Worm (Caenorhabditis elegans) whole organism, late embryonic: ENCODE data around the gene ZK1037.6.

Experiments
- C08G9.2 ChIP-seq: sonication (generic microtip); optimal IDR thresholded peaks from 2 replicates; lab custom pipeline; 2016; ENCODE audit warnings: mild to moderate bottlenecking, missing genetic modification characterization, moderate library complexity, missing compliant biosample characterization
- F13H6.1 ChIP-seq: sonication (generic microtip); optimal IDR thresholded peaks from 2 replicates; lab custom pipeline; 2016; ENCODE audit warnings: missing genetic modification characterization, missing compliant biosample characterization
- K09A11.1 ChIP-seq: sonication (generic microtip); optimal IDR thresholded peaks from 2 replicates; lab custom pipeline; 2017; ENCODE audit warnings: antibody characterized with exemption, mild to moderate bottlenecking, missing genetic modification characterization, missing compliant biosample characterization; ENCODE audit not compliant: insufficient read depth
- ahr-1 ChIP-seq: sonication (generic microtip); optimal IDR thresholded peaks from 2 replicates; lab custom pipeline; 2016; ENCODE audit warnings: missing genetic modification characterization, missing compliant biosample characterization
- ceh-18 ChIP-seq: sonication (generic microtip); optimal IDR thresholded peaks from 2 replicates; lab custom pipeline; 2016; ENCODE audit warnings: missing genetic modification characterization, missing compliant biosample characterization
- ceh-19 ChIP-seq: fragments of 200-800 bp; sonication (Bioruptor generic); optimal IDR thresholded peaks from 2 replicates; lab custom pipeline; 2018; ENCODE audit warnings: mild to moderate bottlenecking, missing genetic modification characterization, missing compliant biosample characterization
- ceh-2 ChIP-seq: sonication (generic microtip); optimal IDR thresholded peaks from 2 replicates; lab custom pipeline; 2016; ENCODE audit warnings: missing genotype, missing genetic modification characterization, missing compliant biosample characterization
- ceh-22 ChIP-seq: sonication (generic microtip); optimal IDR thresholded peaks from 2 replicates; lab custom pipeline; 2017; ENCODE audit warnings: missing biosample characterization, missing genetic modification characterization
- ceh-24 ChIP-seq: sonication (generic microtip); optimal IDR thresholded peaks from 2 replicates; lab custom pipeline; 2016; ENCODE audit warnings: mild to moderate bottlenecking, missing genetic modification characterization, missing compliant biosample characterization
- ceh-30 ChIP-seq: fragments of 150-350 bp; optimal IDR thresholded peaks from 2 replicates; lab custom pipeline; 2014; ENCODE audit warnings: missing biosample characterization, missing genetic modification characterization
- ceh-31 ChIP-seq: sonication (generic microtip); optimal IDR thresholded peaks from 2 replicates; lab custom pipeline; 2016; ENCODE audit warnings: missing genetic modification characterization, missing compliant biosample characterization
- ceh-34 ChIP-seq: sonication (generic microtip); optimal IDR thresholded peaks from 2 replicates; lab custom pipeline; 2016; ENCODE audit warnings: mild to moderate bottlenecking, missing genetic modification characterization, missing compliant biosample characterization
- ceh-45 ChIP-seq: fragments of 200-800 bp; sonication (Bioruptor generic); IDR thresholded peaks from 2 replicates; pipeline ENCODE4 v1.3.6; 2022; ENCODE audit warnings: missing genetic modification reagents, missing genetic modification characterization, missing compliant biosample characterization
- che-1 ChIP-seq: sonication (generic microtip); optimal IDR thresholded peaks from 2 replicates; lab custom pipeline; 2016; ENCODE audit warnings: mild to moderate bottlenecking, missing genetic modification characterization, missing compliant biosample characterization
- dmd-4 ChIP-seq: sonication (generic microtip); optimal IDR thresholded peaks from 2 replicates; lab custom pipeline; 2016; ENCODE audit warnings: borderline replicate concordance, missing genetic modification characterization, missing compliant biosample characterization
- elt-2 ChIP-seq: sonication (generic microtip); optimal IDR thresholded peaks from 2 replicates; lab custom pipeline; 2016; ENCODE audit warnings: missing genetic modification reagents, missing genetic modification characterization, missing compliant biosample characterization
- elt-4 ChIP-seq: sonication (generic microtip); optimal IDR thresholded peaks from 2 replicates; lab custom pipeline; 2016; ENCODE audit warnings: missing genetic modification characterization, missing compliant biosample characterization
- ets-4 ChIP-seq: sonication (generic microtip); optimal IDR thresholded peaks from 2 replicates; lab custom pipeline; 2016; ENCODE audit warnings: missing genetic modification characterization, missing compliant biosample characterization
- gmeb-2 ChIP-seq: sonication (generic microtip); optimal IDR thresholded peaks from 2 replicates; lab custom pipeline; 2016; ENCODE audit warnings: missing genetic modification characterization, inconsistent platforms, missing compliant biosample characterization
- hlh-15 ChIP-seq: sonication (generic microtip); optimal IDR thresholded peaks from 2 replicates; lab custom pipeline; 2016; ENCODE audit warnings: missing genetic modification characterization, missing compliant biosample characterization
- hlh-30 ChIP-seq: sonication (generic microtip); optimal IDR thresholded peaks from 2 replicates; lab custom pipeline; 2017; ENCODE audit warnings: antibody characterized with exemption, missing genetic modification characterization, missing compliant biosample characterization; ENCODE audit not compliant: insufficient read depth
- nfya-1 ChIP-seq: sonication (generic microtip); optimal IDR thresholded peaks from 2 replicates; lab custom pipeline; 2017; ENCODE audit warnings: missing genetic modification characterization, mild to moderate bottlenecking, missing compliant biosample characterization, antibody characterized with exemption, moderate library complexity
- nhr-11 ChIP-seq: fragments of 150-350 bp; optimal IDR thresholded peaks from 2 replicates; lab custom pipeline; 2014; ENCODE audit warnings: missing biosample characterization, missing genetic modification characterization
- nhr-232 ChIP-seq: sonication (generic microtip); optimal IDR thresholded peaks from 2 replicates; lab custom pipeline; 2016; ENCODE audit warnings: missing genetic modification characterization, missing compliant biosample characterization
- npax-4 ChIP-seq: sonication (generic microtip); optimal IDR thresholded peaks from 2 replicates; lab custom pipeline; 2016; ENCODE audit warnings: missing genetic modification characterization, missing compliant biosample characterization
- pat-9 ChIP-seq: fragments of 200-800 bp; sonication (Bioruptor generic); optimal IDR thresholded peaks from 2 replicates; lab custom pipeline; 2018; ENCODE audit warnings: mild to moderate bottlenecking, missing genetic modification characterization, moderate library complexity, missing compliant biosample characterization
- pax-1 ChIP-seq: fragments of 150-350 bp; optimal IDR thresholded peaks from 2 replicates; lab custom pipeline; 2014; ENCODE audit warnings: missing biosample characterization, missing genetic modification characterization
- pha-2 ChIP-seq: sonication (generic microtip); optimal IDR thresholded peaks from 2 replicates; lab custom pipeline; 2017; ENCODE audit warnings: mild to moderate bottlenecking, missing genetic modification characterization, missing compliant biosample characterization
- pha-4 ChIP-seq: fragments of 150-350 bp; optimal IDR thresholded peaks from 2 replicates; lab custom pipeline; 2018; ENCODE audit warnings: missing biosample characterization, missing genetic modification reagents, missing genetic modification characterization
- rnt-1 ChIP-seq: sonication (generic microtip); optimal IDR thresholded peaks from 2 replicates; lab custom pipeline; 2016; ENCODE audit warnings: missing genetic modification characterization, missing compliant biosample characterization
- sox-4 ChIP-seq: sonication (generic microtip); optimal IDR thresholded peaks from 2 replicates; lab custom pipeline; 2017; ENCODE audit warnings: mild to moderate bottlenecking, missing genetic modification characterization, inconsistent platforms, missing compliant biosample characterization
- tbx-7 ChIP-seq: sonication (generic microtip); optimal IDR thresholded peaks from 2 replicates; lab custom pipeline; 2016; ENCODE audit warnings: missing genotype, missing genetic modification characterization, missing compliant biosample characterization
- ttx-3 ChIP-seq: sonication (generic microtip); optimal IDR thresholded peaks from 2 replicates; lab custom pipeline; 2016; ENCODE audit warnings: missing genetic modification reagents, missing genetic modification characterization, missing compliant biosample characterization
- unc-3 ChIP-seq, 2 experiments: fragments of 200-800 bp in 1 of 2; sonication (Bioruptor generic) in 1 of 2; sonication (generic microtip) in 1 of 2; conservative IDR thresholded peaks in 1 of 2; optimal IDR thresholded peaks in 1 of 2; 2 replicates each; pipeline versions ENCODE4 v1.3.6 to Lab custom; 2016 to 2022; ENCODE audit warnings: missing compliant biosample characterization in 2 of 2, missing genetic modification characterization in 2 of 2, missing genetic modification reagents in 1 of 2
- unc-42 ChIP-seq: sonication (generic microtip); optimal IDR thresholded peaks from 2 replicates; lab custom pipeline; 2016; ENCODE audit warnings: missing genotype, missing genetic modification characterization, missing compliant biosample characterization
- ztf-16 ChIP-seq: sonication (generic microtip); optimal IDR thresholded peaks from 2 replicates; lab custom pipeline; 2017; ENCODE audit warnings: missing genetic modification characterization, missing compliant biosample characterization

The ZK1037.6 gene

DNA sequence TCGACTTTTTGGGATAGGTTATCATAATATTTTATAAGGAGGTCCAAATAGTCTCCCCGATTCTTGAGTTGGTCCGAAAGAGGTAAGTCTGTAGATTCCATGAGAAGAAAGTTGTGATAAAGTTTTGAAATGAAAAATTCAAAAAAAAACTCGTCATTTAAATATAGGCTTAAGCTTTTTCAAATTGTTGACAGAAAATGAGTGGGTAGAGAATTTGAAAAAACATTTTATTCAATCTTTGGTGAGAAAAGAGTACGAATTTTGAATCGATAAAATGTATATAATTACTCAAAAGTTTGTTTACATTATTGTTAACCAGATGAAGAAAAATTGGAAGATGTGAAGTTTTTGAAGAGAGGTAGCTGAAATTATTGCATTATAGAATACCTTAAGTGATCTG is 22.1 kb downstream of the ZK1037.6 start, which contains the start of gene T26H8.5:
T26H8.5 (minus strand) TSS at position 101 of the 400 bp plus-strand sequence.
- TF ChIP-seq ceh-30 (tag; lab: Kevin White, UChicago) (no peak), hlh-30 (no peak)

DNA sequence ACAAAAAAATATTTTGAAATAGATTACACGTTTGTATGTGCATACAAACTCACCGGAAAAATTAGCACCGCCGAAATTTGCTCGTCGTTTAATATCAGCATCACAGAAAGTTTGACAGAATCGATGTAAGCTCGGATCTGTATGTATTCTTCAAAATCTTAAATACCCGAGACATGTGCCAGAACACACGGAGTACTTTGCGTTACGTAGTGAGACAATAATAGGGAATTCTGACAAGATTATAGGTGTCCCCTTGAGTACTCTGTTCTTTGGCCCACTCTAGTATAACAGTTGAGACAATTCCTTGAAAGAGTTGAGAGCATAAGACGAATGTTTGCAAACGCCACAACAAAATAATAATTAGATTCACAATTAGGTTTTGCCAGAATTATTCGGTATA is 24.0 kb downstream of the ZK1037.6 start, which contains the start of gene srx-48:
srx-48 (minus strand) TSS at position 101 of the 400 bp plus-strand sequence.
- TF ChIP-seq che-1 = no peak
- TF ChIP-seq npax-4 (tag; lab: Kevin White, UChicago) = no peak
- TF ChIP-seq unc-3 (GFP tag; conservative IDR thresholded peaks at IDR 0.05; lab: Robert Waterston, UW) = no peak
- no peak for TF ChIP-seq unc-3 (tag; optimal IDR thresholded peaks at IDR 0.05; lab: Kevin White, UChicago)
- TF ChIP-seq dmd-4 (tag; lab: Kevin White, UChicago) = no peak
- TF ChIP-seq pax-1 = no peak
- no peak for TF ChIP-seq ceh-2 (tag; lab: Kevin White, UChicago)
- TF ChIP-seq nfya-1 (tag; lab: Kevin White, UChicago) = no peak
- TF ChIP-seq unc-42 = no peak
- no peak for TF ChIP-seq ets-4 (tag; lab: Kevin White, UChicago)
- no peak for TF ChIP-seq nhr-232 (tag; lab: Kevin White, UChicago)
- TF ChIP-seq pat-9 = no peak
- no peak for TF ChIP-seq tbx-7
- no peak for TF ChIP-seq ceh-30 (tag; lab: Kevin White, UChicago)
- no peak for TF ChIP-seq ceh-24 (tag; lab: Kevin White, UChicago)

DNA sequence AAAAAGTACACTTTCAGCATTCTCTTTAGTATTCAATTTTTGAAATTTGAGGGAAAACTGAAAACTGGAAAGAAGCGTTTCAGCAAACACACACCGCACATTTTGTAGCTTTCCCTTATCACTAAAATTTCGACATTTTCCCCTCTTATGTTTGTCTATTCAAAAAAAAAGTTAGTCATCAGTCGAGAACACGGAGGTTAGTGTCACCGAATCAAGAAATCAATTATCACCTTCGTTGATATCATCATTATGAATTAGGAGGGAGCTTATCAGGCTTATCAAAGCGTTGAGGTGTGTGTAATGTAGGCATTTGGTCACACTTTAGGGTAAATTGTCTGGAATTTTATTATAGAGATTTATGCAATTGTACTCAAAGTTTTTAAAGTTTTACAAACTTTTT is 29.0 kb downstream of the ZK1037.6 start, which contains the start of gene cpr-3:
cpr-3 (minus strand) TSS at position 104 of the 400 bp plus-strand sequence.
- TF ChIP-seq ceh-31 (tag; lab: Kevin White, UChicago) (no peak), ahr-1 (tag; lab: Kevin White, UChicago) (no peak), elt-2 (tag; lab: Kevin White, UChicago) (peak; percentile 66), rnt-1 (no peak), ceh-34 (tag; lab: Kevin White, UChicago) (no peak), pha-2 (tag; lab: Kevin White, UChicago) (no peak), pha-4 (no peak), hlh-15 (tag; lab: Kevin White, UChicago) (no peak), pax-1 (no peak)

DNA sequence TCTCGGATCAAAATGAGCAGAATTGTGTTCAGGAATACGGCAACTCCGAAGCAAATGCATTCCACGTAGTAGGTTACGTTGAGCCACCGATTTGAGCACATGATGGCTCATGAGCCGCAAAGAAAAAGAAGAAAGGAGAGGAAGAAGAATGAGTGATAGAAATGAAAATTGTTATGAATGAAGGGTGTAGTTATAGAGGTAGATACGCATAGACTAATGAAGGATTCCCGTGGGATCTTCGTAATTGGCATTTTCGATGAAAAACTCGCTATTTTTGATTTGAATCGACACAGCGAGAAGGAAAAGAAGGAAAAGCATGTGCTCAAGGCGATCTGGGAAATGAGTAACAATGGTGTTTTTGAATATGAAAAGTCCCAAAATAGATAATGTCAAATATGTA is 33.7 kb downstream of the ZK1037.6 start, which contains the start of gene str-96:
str-96 (minus strand) TSS at position 101 of the 400 bp plus-strand sequence.
- TF ChIP-seq ets-4 (tag; lab: Kevin White, UChicago) (no peak), pax-1 (no peak), nhr-11 (tag; lab: Kevin White, UChicago) (no peak)

DNA sequence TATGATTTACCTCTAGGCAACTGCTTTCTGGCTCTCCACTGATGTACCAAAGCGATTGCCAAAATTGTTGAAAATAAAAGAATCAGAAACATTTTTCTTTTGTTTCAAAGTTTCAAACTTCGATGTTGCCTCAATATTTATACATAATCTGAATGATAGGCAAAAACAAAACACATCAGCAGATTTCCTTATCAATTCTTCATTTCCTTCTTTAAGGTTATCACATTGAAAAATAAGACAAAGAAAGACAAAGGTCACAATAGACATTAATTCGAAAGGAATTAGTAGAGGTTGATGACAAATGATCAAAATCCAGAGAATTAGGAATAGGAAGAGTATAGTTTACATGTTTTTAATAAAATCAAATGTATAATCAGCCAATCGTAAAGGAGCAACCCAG is 36.6 kb downstream of the ZK1037.6 start, which contains the start of gene cyp-34A2:
cyp-34A2 (minus strand) TSS at position 101 of the 400 bp plus-strand sequence.
- TF ChIP-seq ztf-16 (tag; lab: Kevin White, UChicago) (no peak), ceh-22 (tag; lab: Kevin White, UChicago) (no peak), C08G9.2 (tag; lab: Kevin White, UChicago) (no peak), elt-4 (tag; lab: Kevin White, UChicago) (no peak), unc-42 (no peak), nfya-1 (tag; lab: Kevin White, UChicago) (no peak), F13H6.1 (tag; lab: Kevin White, UChicago) (no peak), hlh-15 (tag; lab: Kevin White, UChicago) (no peak), ttx-3 (tag; lab: Kevin White, UChicago) (no peak), gmeb-2 (tag; lab: Kevin White, UChicago) (no peak), unc-3 (GFP tag; conservative IDR thresholded peaks at IDR 0.05; lab: Robert Waterston, UW) (no peak), unc-3 (tag; optimal IDR thresholded peaks at IDR 0.05; lab: Kevin White, UChicago) (no peak), K09A11.1 (tag; lab: Kevin White, UChicago) (no peak), ceh-19 (GFP tag; lab: Kevin White, UChicago) (no peak), pha-2 (tag; lab: Kevin White, UChicago) (no peak), sox-4 (no peak), npax-4 (tag; lab: Kevin White, UChicago) (no peak), ceh-18 (tag; lab: Kevin White, UChicago) (no peak), ceh-45 (GFP tag; lab: Robert Waterston, UW) (no peak), pat-9 (no peak)
- TF ChIP-seq, all 69 proteins: peak for 0
